Worm (Caenorhabditis elegans) whole organism, L1 larva: ENCODE results near the gene srh-19.

Source experiments
- F16B12.6 ChIP-seq: fragments of 150-350 bp; optimal IDR thresholded peaks from 2 replicates; lab custom pipeline; 2014; ENCODE audit warnings: missing biosample characterization, missing genetic modification characterization
- Y116A8C.19 ChIP-seq: sonication (generic microtip); optimal IDR thresholded peaks from 2 replicates; lab custom pipeline; 2016; ENCODE audit warnings: missing compliant biosample characterization, missing genetic modification characterization, borderline replicate concordance
- aha-1 ChIP-seq: fragments of 150-350 bp; optimal IDR thresholded peaks from 2 replicates; lab custom pipeline; 2014; ENCODE audit warnings: missing biosample characterization, missing genetic modification characterization
- alr-1 ChIP-seq: fragments of 200-800 bp; sonication (Bioruptor generic); optimal IDR thresholded peaks from 2 replicates; lab custom pipeline; 2018; ENCODE audit warnings: borderline replicate concordance, mild to moderate bottlenecking, missing genetic modification characterization, missing compliant biosample characterization
- blmp-1 ChIP-seq: fragments of 150-350 bp; optimal IDR thresholded peaks from 2 replicates; lab custom pipeline; 2014; ENCODE audit warnings: missing biosample characterization, missing genetic modification characterization
- ceh-8 ChIP-seq: fragments of 200-800 bp; sonication (Bioruptor generic); optimal IDR thresholded peaks from 2 replicates; lab custom pipeline; 2018; ENCODE audit warnings: mild to moderate bottlenecking, missing genetic modification characterization, moderate library complexity, missing compliant biosample characterization
- dsc-1 ChIP-seq: sonication (generic microtip); optimal IDR thresholded peaks from 2 replicates; lab custom pipeline; 2016; ENCODE audit warnings: mild to moderate bottlenecking, missing genetic modification characterization, missing compliant biosample characterization
- efl-1 ChIP-seq, 4 experiments: fragments of 150-350 bp; optimal IDR thresholded peaks in 3 of 4; peaks in 1 of 4; 1 replicate in 1 of 4; 2 replicates in 3 of 4; lab custom pipeline; 2014; ENCODE audit warnings: missing biosample characterization in 2 of 4, missing genetic modification characterization in 2 of 4, missing genetic modification reagents in 2 of 4
- egl-13 ChIP-seq: sonication (generic microtip); optimal IDR thresholded peaks from 2 replicates; lab custom pipeline; 2016; ENCODE audit warnings: missing genotype, missing genetic modification reagents, missing genetic modification characterization, missing compliant biosample characterization
- elt-2 ChIP-seq: sonication (generic microtip); optimal IDR thresholded peaks from 2 replicates; lab custom pipeline; 2016; ENCODE audit warnings: missing genetic modification characterization, mild to moderate bottlenecking, inconsistent platforms, missing compliant biosample characterization, missing genetic modification reagents
- elt-3 ChIP-seq, 6 experiments: fragments of 150-350 bp in 1 of 6; sonication (generic microtip); optimal IDR thresholded peaks; 2 replicates each; lab custom pipeline; 2017 to 2018; ENCODE audit warnings: missing biosample characterization in 6 of 6, missing genetic modification characterization in 6 of 6, inconsistent platforms in 1 of 6
- fkh-10 ChIP-seq: sonication (generic microtip); optimal IDR thresholded peaks from 2 replicates; lab custom pipeline; 2017; ENCODE audit warnings: missing biosample characterization, missing genetic modification reagents, missing genetic modification characterization
- fkh-4 ChIP-seq: sonication (generic microtip); optimal IDR thresholded peaks from 2 replicates; lab custom pipeline; 2016; ENCODE audit warnings: missing compliant biosample characterization, missing genetic modification characterization, borderline replicate concordance
- fos-1 ChIP-seq: fragments of 150-350 bp; optimal IDR thresholded peaks from 2 replicates; lab custom pipeline; 2014; ENCODE audit warnings: missing biosample characterization, missing genetic modification characterization
- lin-13 ChIP-seq: fragments of 150-350 bp; optimal IDR thresholded peaks from 2 replicates; lab custom pipeline; 2014; ENCODE audit warnings: missing biosample characterization, missing genetic modification reagents, missing genetic modification characterization
- lin-14 ChIP-seq: fragments of 200-800 bp; sonication (Bioruptor generic); optimal IDR thresholded peaks from 2 replicates; lab custom pipeline; 2018; ENCODE audit warnings: mild to moderate bottlenecking, missing genetic modification characterization, moderate library complexity, missing compliant biosample characterization
- lin-39 ChIP-seq: fragments of 150-350 bp; optimal IDR thresholded peaks from 2 replicates; lab custom pipeline; 2014; ENCODE audit warnings: missing biosample characterization, missing genetic modification reagents, missing genetic modification characterization
- lir-3 ChIP-seq: sonication (generic microtip); optimal IDR thresholded peaks from 2 replicates; lab custom pipeline; 2016; ENCODE audit warnings: mild to moderate bottlenecking, missing genetic modification characterization, moderate library complexity, missing compliant biosample characterization; ENCODE audit not compliant: poor library complexity
- lsy-2 ChIP-seq, 2 experiments: fragments of 150-350 bp; optimal IDR thresholded peaks; 2 replicates each; lab custom pipeline; 2014; ENCODE audit warnings: missing biosample characterization in 2 of 2, missing genetic modification characterization in 2 of 2
- mab-9 ChIP-seq: fragments of 200-800 bp; sonication (Bioruptor generic); IDR thresholded peaks from 2 replicates; pipeline ENCODE4 v1.3.6; 2022; ENCODE audit warnings: missing genetic modification reagents, missing genetic modification characterization, missing compliant biosample characterization
- nhr-20 ChIP-seq: sonication (generic microtip); optimal IDR thresholded peaks from 2 replicates; lab custom pipeline; 2016; ENCODE audit warnings: mild to moderate bottlenecking, missing genetic modification characterization, missing compliant biosample characterization
- nhr-237 ChIP-seq: fragments of 150-350 bp; optimal IDR thresholded peaks from 2 replicates; lab custom pipeline; 2014; ENCODE audit warnings: missing biosample characterization, missing genetic modification characterization
- nhr-47 ChIP-seq: sonication (generic microtip); optimal IDR thresholded peaks from 2 replicates; lab custom pipeline; 2016; ENCODE audit warnings: mild to moderate bottlenecking, missing genetic modification characterization, moderate library complexity, missing compliant biosample characterization
- nhr-71 ChIP-seq: sonication (generic microtip); optimal IDR thresholded peaks from 2 replicates; lab custom pipeline; 2016; ENCODE audit warnings: mild to moderate bottlenecking, missing genetic modification characterization, moderate library complexity, missing compliant biosample characterization
- nhr-90 ChIP-seq: sonication (generic microtip); optimal IDR thresholded peaks from 2 replicates; lab custom pipeline; 2016; ENCODE audit warnings: mild to moderate bottlenecking, missing genetic modification characterization, missing compliant biosample characterization; ENCODE audit not compliant: poor library complexity
- pax-3 ChIP-seq: fragments of 200-800 bp; sonication (Bioruptor generic); optimal IDR thresholded peaks from 2 replicates; lab custom pipeline; 2018; ENCODE audit warnings: mild to moderate bottlenecking, missing genetic modification characterization, moderate library complexity, missing compliant biosample characterization
- rnt-1 ChIP-seq: sonication (generic microtip); optimal IDR thresholded peaks from 2 replicates; lab custom pipeline; 2016; ENCODE audit warnings: mild to moderate bottlenecking, missing genetic modification characterization, moderate library complexity, missing compliant biosample characterization
- sox-4 ChIP-seq: sonication (generic microtip); optimal IDR thresholded peaks from 2 replicates; lab custom pipeline; 2016; ENCODE audit warnings: missing genetic modification characterization, missing compliant biosample characterization
- sptf-1 ChIP-seq: fragments of 150-350 bp; optimal IDR thresholded peaks from 2 replicates; lab custom pipeline; 2014; ENCODE audit warnings: missing biosample characterization, missing genetic modification characterization
- swsn-7 ChIP-seq: sonication (generic microtip); optimal IDR thresholded peaks from 2 replicates; lab custom pipeline; 2016; ENCODE audit warnings: missing genetic modification characterization, missing compliant biosample characterization
- unc-86 ChIP-seq: sonication (generic microtip); optimal IDR thresholded peaks from 2 replicates; lab custom pipeline; 2016; ENCODE audit warnings: missing genetic modification characterization, missing compliant biosample characterization
- unc-98 ChIP-seq: fragments of 200-800 bp; sonication (Bioruptor generic); IDR thresholded peaks from 2 replicates; pipeline ENCODE4 v1.3.6; 2022; ENCODE audit warnings: missing genetic modification characterization, missing compliant biosample characterization
- vab-15 ChIP-seq: sonication (generic microtip); optimal IDR thresholded peaks from 2 replicates; lab custom pipeline; 2017; ENCODE audit warnings: missing genotype, mild to moderate bottlenecking, missing genetic modification characterization, missing compliant biosample characterization
- zip-4 ChIP-seq: fragments of 200-800 bp; sonication (Bioruptor generic); optimal IDR thresholded peaks from 2 replicates; lab custom pipeline; 2018; ENCODE audit warnings: mild to moderate bottlenecking, missing genetic modification characterization, moderate library complexity, missing compliant biosample characterization
- ztf-11 ChIP-seq, 2 experiments: sonication (generic microtip); optimal IDR thresholded peaks; 2 replicates each; lab custom pipeline; 2016 to 2017; ENCODE audit warnings: missing genetic modification characterization in 2 of 2, missing biosample characterization in 1 of 2, missing compliant biosample characterization in 1 of 2
- ztf-4 ChIP-seq: fragments of 150-350 bp; optimal IDR thresholded peaks from 2 replicates; lab custom pipeline; 2014; ENCODE audit warnings: missing biosample characterization, missing genetic modification characterization

Gene srh-19

DNA sequence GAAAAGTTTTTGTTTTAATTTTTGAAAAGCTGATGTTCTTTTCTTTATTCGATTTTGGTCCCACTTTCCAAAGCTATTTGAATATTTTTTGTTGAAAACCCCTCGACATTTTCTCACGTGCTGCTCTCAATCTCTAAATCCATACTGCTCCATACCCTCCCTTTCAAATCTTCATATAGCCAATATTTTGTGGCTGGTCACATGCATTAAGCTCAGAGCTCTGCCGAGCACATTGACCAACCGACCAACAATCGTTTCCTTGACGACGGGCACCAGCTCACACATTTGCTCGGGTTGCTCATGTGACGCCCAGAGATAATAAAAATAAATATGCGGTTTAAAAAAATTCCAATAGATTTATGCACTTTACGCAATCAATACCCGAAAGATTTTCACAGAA is 26.0 kb downstream of the srh-19 start (continued):
- TF ChIP-seq F16B12.6 (tag; lab: Kevin White, UChicago) (no peak), lsy-2 (tag; optimal IDR thresholded peaks at IDR 0.05; lab: Kevin White, UChicago) (peak; percentile 11 to 16), efl-1 (optimal IDR thresholded peaks at IDR 0.05; lab: Kevin White, UChicago) (no peak), efl-1 (GFP tag; optimal IDR thresholded peaks at IDR 0.05 in 1 of 2; lab: Kevin White, UChicago) (no peak), fkh-4 (tag; lab: Kevin White, UChicago) (no peak), sptf-1 (no peak), elt-3 (tag; optimal IDR thresholded peaks at IDR 0.05; lab: Kevin White, UChicago) (no peak)
- TF ChIP-seq, all 84 proteins: peak for 20

DNA sequence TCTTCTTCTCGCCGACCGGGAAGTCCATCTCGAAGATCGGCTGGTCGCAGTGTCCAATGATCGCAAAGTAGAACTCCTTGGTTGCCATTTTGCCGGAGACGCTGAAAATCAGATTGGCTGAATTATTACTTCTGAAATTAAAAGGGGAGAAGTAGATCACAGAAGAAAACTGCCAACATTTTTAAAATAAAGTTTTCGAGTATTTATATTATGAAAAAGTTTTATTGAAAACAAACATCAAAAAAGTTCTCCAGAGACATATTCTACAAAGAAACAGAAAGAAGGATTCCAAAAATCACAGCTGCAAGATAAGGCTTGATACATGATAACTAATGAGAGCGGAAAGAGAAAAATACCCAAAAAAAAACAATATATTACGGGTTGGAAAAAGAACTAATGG is 27.2 kb downstream of the srh-19 start, which contains the start of gene sedl-1:
sedl-1 (minus strand) TSS at position 101 of the 400 bp plus-strand sequence.
- no peak for TF ChIP-seq nhr-20
- no peak for TF ChIP-seq sox-4 (tag; lab: Kevin White, UChicago)
- no peak for TF ChIP-seq pax-3
- no peak for TF ChIP-seq elt-3 (tag; optimal IDR thresholded peaks at IDR 0.05; lab: Kevin White, UChicago)
- no peak for TF ChIP-seq fos-1
- TF ChIP-seq elt-2 (tag; lab: Kevin White, UChicago) = no peak
- no peak for TF ChIP-seq swsn-7 (tag; lab: Kevin White, UChicago)
- TF ChIP-seq nhr-90 = no peak
- no peak for TF ChIP-seq unc-86 (tag; lab: Kevin White, UChicago)
- TF ChIP-seq zip-4 (GFP tag; lab: Kevin White, UChicago) = no peak
- no peak for TF ChIP-seq vab-15 (tag; lab: Kevin White, UChicago)
- no peak for TF ChIP-seq unc-98
- no peak for TF ChIP-seq lin-14 (GFP tag; lab: Kevin White, UChicago)
- no peak for TF ChIP-seq rnt-1 (tag; lab: Kevin White, UChicago)
- no peak for TF ChIP-seq ztf-4 (tag; lab: Kevin White, UChicago)
- no peak for TF ChIP-seq blmp-1 (tag; lab: Kevin White, UChicago)
- TF ChIP-seq mab-9 = no peak
- TF ChIP-seq aha-1 (tag; lab: Kevin White, UChicago) = no peak
- TF ChIP-seq alr-1 (tag; lab: Kevin White, UChicago) = no peak

DNA sequence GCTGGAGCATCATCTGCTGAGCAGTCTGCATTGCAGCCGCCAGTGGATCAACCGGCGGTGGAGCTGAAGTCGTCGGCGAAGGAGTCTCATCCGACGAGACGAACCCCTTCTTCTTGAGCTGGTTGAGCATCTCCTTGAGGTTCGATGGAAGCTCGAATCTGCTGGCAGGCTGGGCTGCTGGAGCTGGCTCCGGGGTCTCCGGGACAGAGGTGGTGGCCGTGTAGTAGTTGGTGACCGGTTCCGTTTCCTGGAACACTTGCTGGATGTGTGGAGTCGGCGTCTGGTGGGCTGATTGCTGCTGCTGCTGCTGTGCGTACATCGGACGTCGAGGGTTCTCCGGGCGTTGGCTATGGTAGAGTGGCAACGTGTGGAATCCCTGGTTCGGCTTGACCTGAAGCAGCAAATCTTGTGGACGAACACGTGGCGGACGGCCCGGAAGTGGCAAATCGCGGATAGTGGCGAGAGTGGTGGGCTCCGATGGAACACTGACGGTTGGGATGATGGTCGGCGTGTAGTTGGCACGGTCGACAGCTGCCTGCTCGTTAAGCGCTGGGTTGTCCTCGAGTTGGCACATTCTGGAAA is 28.7 kb downstream of the srh-19 start:
- TF ChIP-seq fkh-10 (no peak), Y116A8C.19 (tag; lab: Kevin White, UChicago) (no peak), ceh-8 (peak; percentile 1), ztf-11 (tag; optimal IDR thresholded peaks at IDR 0.05; lab: Kevin White, UChicago) (no peak), aha-1 (tag; lab: Kevin White, UChicago) (no peak), elt-3 (tag; optimal IDR thresholded peaks at IDR 0.05; lab: Kevin White, UChicago) (no peak), swsn-7 (tag; lab: Kevin White, UChicago) (no peak), egl-13 (no peak), nhr-237 (tag; lab: Kevin White, UChicago) (no peak)

DNA sequence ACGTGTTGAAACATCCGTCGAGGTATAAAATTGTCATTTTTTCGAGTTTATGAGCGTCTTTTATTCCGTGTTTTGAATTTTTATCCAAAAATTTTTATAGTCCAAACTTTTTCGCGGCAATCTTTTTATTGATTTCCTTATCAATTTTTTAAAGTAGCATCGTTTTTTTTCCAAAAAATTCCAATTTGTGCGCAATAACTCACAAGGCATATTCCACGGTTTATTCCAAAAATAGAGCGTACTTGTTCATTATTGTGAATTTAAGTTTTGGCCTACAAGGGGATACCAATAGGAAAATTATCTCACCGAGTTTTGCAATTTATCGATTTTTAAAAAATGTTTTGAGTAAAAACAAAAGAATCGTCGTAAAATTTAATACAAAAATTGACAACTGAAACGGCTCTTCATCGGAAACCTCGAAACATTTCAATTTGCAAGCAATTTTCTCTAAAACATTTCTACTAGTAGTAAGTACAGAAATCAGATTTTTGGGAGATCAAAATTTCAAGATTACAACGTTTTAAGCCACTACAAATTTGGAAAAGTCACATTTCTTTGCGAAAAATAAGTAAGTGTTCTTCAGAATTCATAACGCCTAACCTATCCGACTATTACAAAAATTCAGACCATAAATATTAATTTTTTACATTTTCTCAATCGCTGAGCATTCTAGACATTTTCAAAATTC is 30.8 kb downstream of the srh-19 start:
- TF ChIP-seq nhr-47 (peak; percentile 5), nhr-90 (peak; percentile 42), lin-39 (tag; lab: Kevin White, UChicago) (peak; percentile 47), lir-3 (tag; lab: Kevin White, UChicago) (no peak), nhr-71 (tag; lab: Kevin White, UChicago) (no peak), lin-13 (no peak), dsc-1 (tag; lab: Kevin White, UChicago) (no peak)
